Fruit fly (Drosophila melanogaster): Measurements from ENCODE around the gene CG9016.

dm6 chr2L:5927363-5927762 lies 3.9 kb upstream of the CG9016 start:
- TF ChIP-seq CG13624 (GFP tag; optimal IDR thresholded peaks at IDR 0.05), result no peak
- no peak for TF ChIP-seq Bteb2 (GFP tag; optimal IDR thresholded peaks at IDR 0.05)
- TF ChIP-seq sim (GFP tag; IDR thresholded peaks at IDR 0.05), result no peak
- TF ChIP-seq ase (GFP tag; IDR thresholded peaks at IDR 0.05), result no peak
- TF ChIP-seq zen (tag; optimal IDR thresholded peaks at IDR 0.05), result no peak
- no peak for TF ChIP-seq Mad (GFP tag; optimal IDR thresholded peaks at IDR 0.05)
- no peak for TF ChIP-seq CG15073 (GFP tag; optimal IDR thresholded peaks at IDR 0.05)
- no peak for TF ChIP-seq cg (GFP tag; optimal IDR thresholded peaks at IDR 0.05)

All from whole organism, embryonic.